Worm (Caenorhabditis elegans): ENCODE measurements around the gene Y75B8A.10.

Gene Y75B8A.10

ce11 chrIII:12152157-12152556 lies 30.7 kb downstream of the Y75B8A.10 start:
- TF ChIP-seq blmp-1 (tag; optimal IDR thresholded peaks at IDR 0.05; ENCODE audit: insufficient read depth) (no peak), nhr-129 (tag; optimal IDR thresholded peaks at IDR 0.05) (peak; percentile 6), unc-55 (GFP tag; optimal IDR thresholded peaks at IDR 0.05) (peak; percentile 81), ztf-11 (tag; optimal IDR thresholded peaks at IDR 0.05) (no peak), lin-39 (tag; optimal IDR thresholded peaks at IDR 0.05) (no peak), unc-39 (tag; optimal IDR thresholded peaks at IDR 0.05) (no peak), C34F6.9 (tag; optimal IDR thresholded peaks at IDR 0.05) (peak; percentile 75), crh-2 (tag; optimal IDR thresholded peaks at IDR 0.05) (peak; percentile 73), gmeb-1 (tag; optimal IDR thresholded peaks at IDR 0.05) (peak; percentile 94), ceh-82 (tag; optimal IDR thresholded peaks at IDR 0.05) (no peak), nhr-25 (tag; optimal IDR thresholded peaks at IDR 0.05) (peak; percentile 22), sem-4 (tag; optimal IDR thresholded peaks at IDR 0.05) (peak; percentile 33), mdl-1 (tag; optimal IDR thresholded peaks at IDR 0.05) (no peak), nhr-6 (tag; optimal IDR thresholded peaks at IDR 0.05) (no peak), lin-13 (GFP tag; optimal IDR thresholded peaks at IDR 0.05) (peak; percentile 65), F13H6.1 (tag; optimal IDR thresholded peaks at IDR 0.05) (peak; percentile 3), lin-11 (tag; optimal IDR thresholded peaks at IDR 0.05) (no peak), lsy-2 (tag; optimal IDR thresholded peaks at IDR 0.05) (peak; percentile 12 to 79), fos-1 (tag; optimal IDR thresholded peaks at IDR 0.05) (no peak), nhr-11 (tag; optimal IDR thresholded peaks at IDR 0.05) (no peak), sma-3 (GFP tag; optimal IDR thresholded peaks at IDR 0.05) (peak; percentile 21)

- no peak for TF ChIP-seq unc-39 (tag; optimal IDR thresholded peaks at IDR 0.05)
- TF ChIP-seq nhr-12 (tag; optimal IDR thresholded peaks at IDR 0.05), result no peak
- TF ChIP-seq sma-9 (GFP tag; optimal IDR thresholded peaks at IDR 0.05), result no peak
- no peak for TF ChIP-seq sma-9 (tag; optimal IDR thresholded peaks at IDR 0.05)
- TF ChIP-seq sma-3 (GFP tag; optimal IDR thresholded peaks at IDR 0.05), result no peak
- no peak for TF ChIP-seq peb-1 (tag; optimal IDR thresholded peaks at IDR 0.05)
- TF ChIP-seq lin-13 (GFP tag; optimal IDR thresholded peaks at IDR 0.05), result no peak
- TF ChIP-seq C34F6.9 (tag; optimal IDR thresholded peaks at IDR 0.05), result no peak
- no peak for TF ChIP-seq egl-27 (tag; optimal IDR thresholded peaks at IDR 0.05)
- TF ChIP-seq alr-1 (tag; optimal IDR thresholded peaks at IDR 0.05), result no peak
- TF ChIP-seq nhr-237 (tag; optimal IDR thresholded peaks at IDR 0.05), result no peak
- no peak for TF ChIP-seq nhr-25 (tag; optimal IDR thresholded peaks at IDR 0.05)
- no peak for TF ChIP-seq ZK546.5 (tag; optimal IDR thresholded peaks at IDR 0.05)
Observed at ce11 chrIII:12151100-12151499, 31.7 kb downstream of the Y75B8A.10 start.

ce11 chrIII:12149958-12150357 lies 32.9 kb downstream of the Y75B8A.10 start:
- no peak for TF ChIP-seq mdl-1 (tag; optimal IDR thresholded peaks at IDR 0.05)
- TF ChIP-seq F13H6.1 (tag; optimal IDR thresholded peaks at IDR 0.05), result peak; percentile 69

- TF ChIP-seq nhr-237 (tag; optimal IDR thresholded peaks at IDR 0.05) (no peak), Y55F3AM.14 (GFP tag; optimal IDR thresholded peaks at IDR 0.05) (no peak), sma-3 (GFP tag; optimal IDR thresholded peaks at IDR 0.05) (no peak), peb-1 (tag; optimal IDR thresholded peaks at IDR 0.05) (no peak), R02D3.7 (tag; optimal IDR thresholded peaks at IDR 0.05) (no peak), nhr-11 (tag; optimal IDR thresholded peaks at IDR 0.05) (no peak), aly-2 (tag; optimal IDR thresholded peaks at IDR 0.05) (no peak), blmp-1 (tag; optimal IDR thresholded peaks at IDR 0.05; ENCODE audit: insufficient read depth) (no peak), nhr-6 (tag; optimal IDR thresholded peaks at IDR 0.05) (no peak), ztf-4 (tag; optimal IDR thresholded peaks at IDR 0.05) (no peak), dmd-4 (tag; optimal IDR thresholded peaks at IDR 0.05) (no peak), nhr-77 (tag; optimal IDR thresholded peaks at IDR 0.05) (no peak), nhr-21 (tag; optimal IDR thresholded peaks at IDR 0.05) (no peak), unc-39 (tag; optimal IDR thresholded peaks at IDR 0.05) (no peak), lin-11 (tag; optimal IDR thresholded peaks at IDR 0.05) (no peak)
Observed at ce11 chrIII:12143792-12144191, 39.0 kb downstream of the Y75B8A.10 start.

Data from whole organism, L2 larva.